Worm (Caenorhabditis elegans) whole organism, mixed stage, embryonic: ENCODE data around the gene Y43B11AR.3.

Experiments
- pha-4 ChIP-seq: fragments of 150-350 bp; optimal IDR thresholded peaks from 2 replicates; lab custom pipeline; 2018; ENCODE audit warnings: missing biosample characterization, missing genetic modification reagents, missing genetic modification characterization
- unc-39 ChIP-seq: fragments of 150-350 bp; optimal IDR thresholded peaks from 2 replicates; lab custom pipeline; 2014; ENCODE audit warnings: missing biosample characterization, missing genetic modification characterization
- unc-62 ChIP-seq: fragments of 150-350 bp; optimal IDR thresholded peaks from 2 replicates; lab custom pipeline; 2014; ENCODE audit warnings: missing biosample characterization, missing genetic modification reagents, missing genetic modification characterization

DNA sequence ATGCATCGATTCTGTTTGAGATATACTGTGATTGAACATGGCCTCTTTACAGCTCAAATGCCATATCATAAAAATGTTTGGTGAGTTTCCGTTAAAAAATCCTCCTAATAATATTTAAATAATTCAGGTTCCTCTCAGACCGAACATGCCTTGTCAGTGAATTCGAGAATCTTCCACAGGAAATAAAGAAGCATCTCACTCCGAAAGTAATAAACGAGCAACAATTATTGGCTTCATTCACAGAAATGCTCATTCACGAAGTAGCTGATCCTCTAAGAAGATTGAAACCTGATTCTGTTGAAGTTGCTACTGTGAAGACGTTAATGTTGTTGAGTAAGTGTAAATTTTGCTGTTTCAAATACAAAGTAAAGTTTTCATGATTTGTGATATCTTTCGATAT is 31.4 kb downstream of the Y43B11AR.3 start:
- TF ChIP-seq pha-4 (tag; lab: Kevin White, UChicago) (no peak), unc-62 (GFP tag; lab: Kevin White, UChicago) (no peak), unc-39 (tag; lab: Kevin White, UChicago) (no peak)
